Worm (Caenorhabditis elegans): Measurements from ENCODE around the gene clk-1.

The clk-1 gene

DNA sequence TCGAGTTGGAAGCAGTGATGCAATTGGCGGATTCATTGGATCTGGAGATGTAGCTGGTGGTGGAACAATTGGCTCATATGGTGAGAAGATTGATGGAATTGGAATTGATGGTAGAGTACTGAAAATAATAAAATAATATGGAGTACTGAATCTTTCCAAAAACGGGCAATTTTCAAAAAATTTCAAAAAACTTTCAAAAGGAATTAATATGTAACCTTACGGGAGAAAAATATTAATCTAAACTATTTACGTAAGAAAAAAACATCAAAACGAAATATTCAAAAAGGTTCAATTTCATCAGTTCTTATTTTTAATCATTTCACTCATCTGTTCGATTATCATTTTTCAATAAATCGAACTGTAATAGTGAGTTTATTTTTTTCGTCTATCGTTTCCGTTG, 7.9 kb upstream of the clk-1 start, which contains the start of gene ZC395.4:
Gene ZC395.4 (plus strand): TSS at position 301 of the 400 bp plus-strand sequence.
- TF ChIP-seq nhr-102 (tag; optimal IDR thresholded peaks at IDR 0.05) (no peak), madf-5 (GFP tag; IDR thresholded peaks at IDR 0.05) (no peak), daf-12 (tag; optimal IDR thresholded peaks at IDR 0.05) (no peak), snpc-4 (tag; optimal IDR thresholded peaks at IDR 0.05) (no peak), mxl-3 (GFP tag; optimal IDR thresholded peaks at IDR 0.05) (no peak), zip-11 (GFP tag; IDR thresholded peaks at IDR 0.05) (no peak), lsy-2 (tag; optimal IDR thresholded peaks at IDR 0.05) (no peak), snpc-1.2 (GFP tag; IDR thresholded peaks at IDR 0.05) (no peak), zip-2 (tag; optimal IDR thresholded peaks at IDR 0.05) (no peak), mdt-29 (GFP tag; IDR thresholded peaks at IDR 0.05) (no peak), dmd-8 (GFP tag; IDR thresholded peaks at IDR 0.05) (no peak), T26A8.4 (GFP tag; IDR thresholded peaks at IDR 0.05) (no peak), sdz-12 (GFP tag; optimal IDR thresholded peaks at IDR 0.05) (no peak)

DNA sequence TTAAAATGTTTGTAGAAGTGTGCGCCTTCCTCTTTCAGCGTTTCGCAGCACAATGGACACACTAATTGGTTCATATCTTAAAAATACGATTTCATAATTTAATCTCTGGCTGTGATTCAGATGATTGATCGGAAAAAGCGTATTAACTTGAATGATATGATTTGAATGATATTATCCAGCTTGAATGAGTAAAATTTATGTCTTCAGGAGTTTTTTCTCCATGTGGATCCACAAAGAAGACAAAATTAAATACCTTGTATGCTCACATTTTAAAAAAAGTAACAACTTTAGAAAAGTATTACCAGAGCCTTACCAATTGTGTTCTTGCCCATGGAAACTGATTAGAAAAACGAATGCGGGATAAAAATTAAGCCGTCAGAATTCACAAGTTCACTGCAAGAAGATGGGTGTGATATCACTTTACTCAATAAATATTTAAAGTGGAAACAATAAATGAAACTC, 4.3 kb upstream of the clk-1 start, which contains the start of gene ztf-8:
Gene ztf-8 (minus strand): TSS at position 76 of the 462 bp plus-strand sequence.
- no peak for TF ChIP-seq nhr-77 (tag; optimal IDR thresholded peaks at IDR 0.05)
- no peak for TF ChIP-seq gei-8 (GFP tag; optimal IDR thresholded peaks at IDR 0.05)
- TF ChIP-seq aha-1 (tag): peak; percentile 19
- peak; percentile 10 for TF ChIP-seq spr-3 (GFP tag; optimal IDR thresholded peaks at IDR 0.05)
- TF ChIP-seq hmg-1.1 (GFP tag; IDR thresholded peaks at IDR 0.05): 0 out of 2 replicates have a peak, but pooled peaks have one; percentile 21
- TF ChIP-seq ama-1 (optimal IDR thresholded peaks at IDR 0.05): peak; percentile 9
- 0 out of 2 replicates have a peak, but pooled peaks have one; percentile 6 for TF ChIP-seq dmd-6 (GFP tag; IDR thresholded peaks at IDR 0.05)
- TF ChIP-seq Y48G9A.11 (GFP tag; IDR thresholded peaks at IDR 0.05): peak; percentile 65; the same call in 1 of the 2 replicates
- TF ChIP-seq lin-1 (GFP tag; IDR thresholded peaks at IDR 0.05): 0 out of 2 replicates have a peak, but pooled peaks have one; percentile 36
- TF ChIP-seq mxl-2 (GFP tag; conservative IDR thresholded peaks at IDR 0.05): no peak
- TF ChIP-seq zag-1 (tag; optimal IDR thresholded peaks at IDR 0.05): no peak
- TF ChIP-seq mdt-29 (GFP tag; IDR thresholded peaks at IDR 0.05): no peak
- peak; percentile 62; the same call in 1 of the 2 replicates for TF ChIP-seq T26A8.4 (GFP tag; IDR thresholded peaks at IDR 0.05)
- peak; percentile 54; the same call in 1 of the 2 replicates for TF ChIP-seq Y75B8A.6 (GFP tag; IDR thresholded peaks at IDR 0.05)
- TF ChIP-seq lin-38 (GFP tag; IDR thresholded peaks at IDR 0.05): peak; percentile 54
- TF ChIP-seq lin-39 (tag; optimal IDR thresholded peaks at IDR 0.05): no peak
- peak in 1 of 2 experiments; percentile 49 for TF ChIP-seq lsy-2 (tag; optimal IDR thresholded peaks at IDR 0.05)
- TF ChIP-seq daf-16 (GFP tag; optimal IDR thresholded peaks at IDR 0.05): no peak
- TF ChIP-seq daf-16 (tag; optimal IDR thresholded peaks at IDR 0.05): peak; percentile 0
- peak; percentile 43; the same call in 1 of the 2 replicates for TF ChIP-seq pha-4 (GFP tag; IDR thresholded peaks at IDR 0.05)
- no peak for TF ChIP-seq pha-4 (tag; optimal IDR thresholded peaks at IDR 0.05)
- TF ChIP-seq zfp-2 (tag; optimal IDR thresholded peaks at IDR 0.05): no peak
- TF ChIP-seq F49E8.2 (tag; optimal IDR thresholded peaks at IDR 0.05; ENCODE audit: borderline replicate concordance): peak; percentile 81
- TF ChIP-seq T20F7.1 (GFP tag; optimal IDR thresholded peaks at IDR 0.05): peak; percentile 3
- TF ChIP-seq dve-1 (tag; optimal IDR thresholded peaks at IDR 0.05; ENCODE audit: insufficient read depth): peak; percentile 11
- no peak for TF ChIP-seq hif-1 (tag; optimal IDR thresholded peaks at IDR 0.05)

DNA sequence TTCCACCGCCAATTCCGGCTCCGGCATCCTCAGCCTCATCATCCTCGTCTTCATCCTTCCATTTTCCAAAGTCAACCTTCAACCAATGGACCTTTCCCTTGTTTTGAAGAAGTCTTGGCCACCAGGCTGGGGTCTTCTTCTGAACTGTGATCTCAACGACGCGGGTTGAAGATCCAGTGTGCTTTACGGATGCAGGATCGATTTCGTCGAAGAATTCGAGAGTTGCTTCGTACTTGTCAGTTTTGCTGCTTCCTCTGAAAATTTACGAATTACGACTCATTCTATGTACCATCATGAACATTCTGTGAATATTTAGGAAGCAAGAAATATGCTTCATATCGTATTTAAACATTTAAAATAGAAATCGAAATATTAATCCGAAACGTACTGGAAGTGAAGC, 3.4 kb upstream of the clk-1 start:
- TF ChIP-seq T26A8.4 (GFP tag; IDR thresholded peaks at IDR 0.05) (0 out of 2 replicates have a peak, but pooled peaks have one; percentile 27), ceh-20 (GFP tag; IDR thresholded peaks at IDR 0.05) (no peak), zfp-3 (GFP tag; conservative IDR thresholded peaks at IDR 0.05) (0 out of 2 replicates have a peak, but pooled peaks have one; percentile 27)
